Worm (Caenorhabditis elegans) whole organism, L1 larva: Measurements from ENCODE around the gene T04G9.4.

ENCODE experiments used
- C04F5.9 ChIP-seq: sonication (generic microtip); optimal IDR thresholded peaks from 2 replicates; lab custom pipeline; 2016; ENCODE audit warnings: missing genetic modification characterization, missing compliant biosample characterization
- C16A3.4 ChIP-seq: fragments of 150-350 bp; optimal IDR thresholded peaks from 2 replicates; lab custom pipeline; 2014; ENCODE audit warnings: missing biosample characterization, missing genetic modification characterization
- C34B4.2 ChIP-seq: sonication (generic microtip); optimal IDR thresholded peaks from 2 replicates; lab custom pipeline; 2017; ENCODE audit warnings: mild to moderate bottlenecking, missing genetic modification characterization, missing compliant biosample characterization
- aha-1 ChIP-seq: fragments of 150-350 bp; optimal IDR thresholded peaks from 2 replicates; lab custom pipeline; 2014; ENCODE audit warnings: missing biosample characterization, missing genetic modification characterization
- aly-2 ChIP-seq: fragments of 150-350 bp; optimal IDR thresholded peaks from 2 replicates; lab custom pipeline; 2014; ENCODE audit warnings: missing biosample characterization, missing genetic modification characterization
- ceh-63 ChIP-seq: fragments of 200-800 bp; sonication (Bioruptor generic); optimal IDR thresholded peaks from 2 replicates; lab custom pipeline; 2018; ENCODE audit warnings: mild to moderate bottlenecking, missing genetic modification characterization, missing compliant biosample characterization
- ceh-8 ChIP-seq: fragments of 200-800 bp; sonication (Bioruptor generic); optimal IDR thresholded peaks from 2 replicates; lab custom pipeline; 2018; ENCODE audit warnings: mild to moderate bottlenecking, missing genetic modification characterization, moderate library complexity, missing compliant biosample characterization
- ceh-82 ChIP-seq, 3 experiments: fragments of 150-350 bp in 1 of 3; sonication (generic microtip) in 2 of 3; optimal IDR thresholded peaks; 2 replicates each; lab custom pipeline; 2014 to 2017; ENCODE audit warnings: missing biosample characterization in 3 of 3, missing genetic modification characterization in 3 of 3
- ceh-88 ChIP-seq: fragments of 200-800 bp; sonication (Bioruptor generic); IDR thresholded peaks from 2 replicates; pipeline ENCODE4 v1.3.6; 2022; ENCODE audit warnings: missing genetic modification characterization, missing compliant biosample characterization
- ceh-90 ChIP-seq: sonication (generic microtip); optimal IDR thresholded peaks from 2 replicates; lab custom pipeline; 2016; ENCODE audit warnings: missing genetic modification characterization, missing compliant biosample characterization
- dsc-1 ChIP-seq: sonication (generic microtip); optimal IDR thresholded peaks from 2 replicates; lab custom pipeline; 2016; ENCODE audit warnings: mild to moderate bottlenecking, missing genetic modification characterization, missing compliant biosample characterization
- efl-1 ChIP-seq, 4 experiments: fragments of 150-350 bp; optimal IDR thresholded peaks in 3 of 4; peaks in 1 of 4; 1 replicate in 1 of 4; 2 replicates in 3 of 4; lab custom pipeline; 2014; ENCODE audit warnings: missing biosample characterization in 2 of 4, missing genetic modification characterization in 2 of 4, missing genetic modification reagents in 2 of 4
- efl-3 ChIP-seq: fragments of 200-800 bp; sonication (Bioruptor generic); optimal IDR thresholded peaks from 2 replicates; lab custom pipeline; 2018; ENCODE audit warnings: mild to moderate bottlenecking, missing genetic modification characterization, missing compliant biosample characterization
- egl-27 ChIP-seq, 2 experiments: fragments of 150-350 bp in 1 of 2; sonication (generic microtip); optimal IDR thresholded peaks; 3 replicates each; lab custom pipeline; 2017 to 2018; ENCODE audit warnings: missing biosample characterization in 2 of 2, missing genetic modification characterization in 2 of 2, missing genetic modification reagents in 2 of 2
- elt-3 ChIP-seq, 6 experiments: fragments of 150-350 bp in 1 of 6; sonication (generic microtip); optimal IDR thresholded peaks; 2 replicates each; lab custom pipeline; 2017 to 2018; ENCODE audit warnings: missing biosample characterization in 6 of 6, missing genetic modification characterization in 6 of 6, inconsistent platforms in 1 of 6
- ets-5 ChIP-seq: fragments of 200-800 bp; sonication (Bioruptor generic); IDR thresholded peaks from 2 replicates; pipeline ENCODE4 v1.3.6; 2022; ENCODE audit warnings: missing genetic modification characterization, missing compliant biosample characterization
- fkh-10 ChIP-seq: sonication (generic microtip); optimal IDR thresholded peaks from 2 replicates; lab custom pipeline; 2017; ENCODE audit warnings: missing biosample characterization, missing genetic modification reagents, missing genetic modification characterization
- fos-1 ChIP-seq: fragments of 150-350 bp; optimal IDR thresholded peaks from 2 replicates; lab custom pipeline; 2014; ENCODE audit warnings: missing biosample characterization, missing genetic modification characterization
- grh-1 ChIP-seq: fragments of 200-800 bp; sonication (Bioruptor generic); IDR thresholded peaks from 2 replicates; pipeline ENCODE4 v1.3.6; 2022; ENCODE audit warnings: missing genetic modification reagents, missing genetic modification characterization, missing compliant biosample characterization
- hlh-17 ChIP-seq: fragments of 200-800 bp; sonication (Bioruptor generic); optimal IDR thresholded peaks from 2 replicates; lab custom pipeline; 2018; ENCODE audit warnings: missing genetic modification characterization, mild to moderate bottlenecking, missing compliant biosample characterization, moderate library complexity, borderline replicate concordance
- hlh-4 ChIP-seq: sonication (generic microtip); optimal IDR thresholded peaks from 2 replicates; lab custom pipeline; 2016; ENCODE audit warnings: mild to moderate bottlenecking, missing genetic modification characterization, missing compliant biosample characterization
- irx-1 ChIP-seq: sonication (generic microtip); optimal IDR thresholded peaks from 2 replicates; lab custom pipeline; 2016; ENCODE audit warnings: missing genetic modification characterization, missing compliant biosample characterization
- isw-1 ChIP-seq: fragments of 200-800 bp; sonication (Bioruptor generic); IDR thresholded peaks from 2 replicates; pipeline ENCODE4 v1.3.6; 2022; ENCODE audit warnings: missing genetic modification characterization, missing compliant biosample characterization
- lin-13 ChIP-seq: fragments of 150-350 bp; optimal IDR thresholded peaks from 2 replicates; lab custom pipeline; 2014; ENCODE audit warnings: missing biosample characterization, missing genetic modification reagents, missing genetic modification characterization
- lin-35 ChIP-seq, 2 experiments: fragments of 150-350 bp; optimal IDR thresholded peaks; 2 replicates each; lab custom pipeline; 2014; ENCODE audit warnings: missing biosample characterization in 2 of 2, missing genetic modification characterization in 2 of 2, missing genetic modification reagents in 2 of 2
- lin-39 ChIP-seq: fragments of 150-350 bp; optimal IDR thresholded peaks from 2 replicates; lab custom pipeline; 2014; ENCODE audit warnings: missing biosample characterization, missing genetic modification reagents, missing genetic modification characterization
- lsy-2 ChIP-seq, 2 experiments: fragments of 150-350 bp; optimal IDR thresholded peaks; 2 replicates each; lab custom pipeline; 2014; ENCODE audit warnings: missing biosample characterization in 2 of 2, missing genetic modification characterization in 2 of 2
- mdl-1 ChIP-seq, 2 experiments: fragments of 150-350 bp; optimal IDR thresholded peaks; 2 replicates each; lab custom pipeline; 2014 to 2017; ENCODE audit warnings: missing biosample characterization in 2 of 2, missing genetic modification characterization in 2 of 2, inconsistent platforms in 1 of 2
- nhr-12 ChIP-seq: sonication (generic microtip); optimal IDR thresholded peaks from 2 replicates; lab custom pipeline; 2017; ENCODE audit warnings: missing biosample characterization, missing genetic modification characterization
- nhr-237 ChIP-seq: fragments of 150-350 bp; optimal IDR thresholded peaks from 2 replicates; lab custom pipeline; 2014; ENCODE audit warnings: missing biosample characterization, missing genetic modification characterization
- nhr-47 ChIP-seq: sonication (generic microtip); optimal IDR thresholded peaks from 2 replicates; lab custom pipeline; 2016; ENCODE audit warnings: mild to moderate bottlenecking, missing genetic modification characterization, moderate library complexity, missing compliant biosample characterization
- nhr-71 ChIP-seq: sonication (generic microtip); optimal IDR thresholded peaks from 2 replicates; lab custom pipeline; 2016; ENCODE audit warnings: mild to moderate bottlenecking, missing genetic modification characterization, moderate library complexity, missing compliant biosample characterization
- nhr-77 ChIP-seq: fragments of 150-350 bp; optimal IDR thresholded peaks from 2 replicates; lab custom pipeline; 2014; ENCODE audit warnings: missing biosample characterization, missing genetic modification characterization
- nhr-84 ChIP-seq: sonication (generic microtip); optimal IDR thresholded peaks from 2 replicates; lab custom pipeline; 2017; ENCODE audit warnings: missing biosample characterization, missing genetic modification characterization
- nhr-85 ChIP-seq: sonication (generic microtip); peaks from one replicate; lab custom pipeline; 2016; ENCODE audit warnings: missing genetic modification characterization, inconsistent platforms, missing compliant biosample characterization
- pax-3 ChIP-seq: fragments of 200-800 bp; sonication (Bioruptor generic); optimal IDR thresholded peaks from 2 replicates; lab custom pipeline; 2018; ENCODE audit warnings: mild to moderate bottlenecking, missing genetic modification characterization, moderate library complexity, missing compliant biosample characterization
- snpc-4 ChIP-seq: fragments of 150-350 bp; optimal IDR thresholded peaks from 2 replicates; lab custom pipeline; 2014; ENCODE audit warnings: missing biosample characterization, missing genetic modification characterization
- sup-37 ChIP-seq: fragments of 200-800 bp; sonication (Bioruptor generic); optimal IDR thresholded peaks from 2 replicates; lab custom pipeline; 2018; ENCODE audit warnings: mild to moderate bottlenecking, missing genetic modification characterization, missing compliant biosample characterization
- swsn-7 ChIP-seq: sonication (generic microtip); optimal IDR thresholded peaks from 2 replicates; lab custom pipeline; 2016; ENCODE audit warnings: missing genetic modification characterization, missing compliant biosample characterization
- tbx-2 ChIP-seq: sonication (generic microtip); optimal IDR thresholded peaks from 2 replicates; lab custom pipeline; 2016; ENCODE audit warnings: missing genetic modification characterization, missing compliant biosample characterization
- unc-30 ChIP-seq: sonication (generic microtip); optimal IDR thresholded peaks from 2 replicates; lab custom pipeline; 2017; ENCODE audit warnings: missing biosample characterization, missing genetic modification characterization
- unc-86 ChIP-seq: sonication (generic microtip); optimal IDR thresholded peaks from 2 replicates; lab custom pipeline; 2016; ENCODE audit warnings: missing genetic modification characterization, missing compliant biosample characterization
- xbp-1 ChIP-seq: sonication (generic microtip); optimal IDR thresholded peaks from 2 replicates; lab custom pipeline; 2016; ENCODE audit warnings: missing genetic modification characterization, missing compliant biosample characterization
- zip-4 ChIP-seq: fragments of 200-800 bp; sonication (Bioruptor generic); optimal IDR thresholded peaks from 2 replicates; lab custom pipeline; 2018; ENCODE audit warnings: mild to moderate bottlenecking, missing genetic modification characterization, moderate library complexity, missing compliant biosample characterization

Gene T04G9.4

DNA sequence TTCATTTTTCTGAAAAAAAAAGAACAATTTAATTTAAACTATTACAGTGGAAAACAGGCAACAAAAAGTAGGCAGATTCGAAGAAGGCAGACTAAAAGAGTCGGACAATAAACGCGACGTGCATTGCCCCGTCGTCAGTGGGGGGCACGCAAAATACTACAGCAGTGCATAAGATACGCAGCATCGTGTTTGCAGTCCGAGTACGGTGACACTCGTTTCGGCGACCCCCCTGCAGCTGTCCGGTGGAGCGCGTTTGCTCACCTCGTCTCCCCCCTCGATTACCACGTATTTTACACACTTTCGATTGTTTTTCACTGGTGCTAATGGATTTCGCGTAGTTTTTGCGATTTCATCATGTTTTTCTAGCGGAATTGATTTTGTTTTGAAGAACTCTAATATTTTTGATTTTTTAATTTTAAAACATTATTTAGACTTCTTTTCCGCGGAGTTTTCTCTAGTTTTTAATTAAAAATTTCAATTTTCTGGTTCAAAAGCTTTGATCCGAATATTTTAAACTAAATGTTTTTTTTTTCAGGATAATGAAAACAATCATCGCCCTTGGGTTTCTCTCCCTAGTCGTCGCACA is 4.1 kb upstream of the T04G9.4 start, which contains the start of the genes trap-2 and ile-2 (continued):
- peak; percentile 64 for TF ChIP-seq lin-39 (tag; lab: Kevin White, UChicago)
- peak; percentile 97 to 98 for TF ChIP-seq lsy-2 (tag; optimal IDR thresholded peaks at IDR 0.05; lab: Kevin White, UChicago)
- TF ChIP-seq nhr-71 (tag; lab: Kevin White, UChicago), result peak; percentile 95
- no peak for TF ChIP-seq aha-1 (tag; lab: Kevin White, UChicago)
- TF ChIP-seq nhr-47 (tag; lab: Kevin White, UChicago), result peak; percentile 93
- peak; percentile 85 for TF ChIP-seq lin-13 (GFP tag; lab: Kevin White, UChicago)
- peak; percentile 79 for TF ChIP-seq snpc-4
- no peak for TF ChIP-seq hlh-17 (GFP tag; lab: Kevin White, UChicago)
- TF ChIP-seq unc-86, result peak; percentile 83
- peak; percentile 70 for TF ChIP-seq nhr-237 (tag; lab: Kevin White, UChicago)
- peak; percentile 91 for TF ChIP-seq nhr-77 (tag; lab: Kevin White, UChicago)
- TF ChIP-seq swsn-7 (tag; lab: Kevin White, UChicago), result peak; percentile 91
- peak; percentile 55 for TF ChIP-seq dsc-1 (tag; lab: Kevin White, UChicago)
- no peak for TF ChIP-seq efl-3 (GFP tag; lab: Kevin White, UChicago)
- no peak for TF ChIP-seq ceh-90 (tag; lab: Kevin White, UChicago)
- peak in 1 of 2 experiments; percentile 93 for TF ChIP-seq mdl-1 (tag; optimal IDR thresholded peaks at IDR 0.05; lab: Kevin White, UChicago)
- no peak for TF ChIP-seq ets-5
- TF ChIP-seq aly-2 (tag; lab: Kevin White, UChicago), result no peak
- TF ChIP-seq fos-1, result peak; percentile 65
- TF ChIP-seq zip-4 (GFP tag; lab: Kevin White, UChicago), result peak; percentile 14
- peak; percentile 93 for TF ChIP-seq nhr-85
- TF ChIP-seq C04F5.9 (tag; lab: Kevin White, UChicago), result peak; percentile 7
- TF ChIP-seq unc-30 (tag; lab: Kevin White, UChicago), result no peak
- peak; percentile 75 for TF ChIP-seq isw-1
- TF ChIP-seq ceh-8 (GFP tag; lab: Kevin White, UChicago), result peak; percentile 34
- peak; percentile 51 for TF ChIP-seq sup-37
- peak; percentile 94 for TF ChIP-seq C16A3.4 (tag; lab: Kevin White, UChicago)
- peak; percentile 69 to 80 for TF ChIP-seq efl-1 (optimal IDR thresholded peaks at IDR 0.05; lab: Kevin White, UChicago)
- peak; percentile 55 to 96 for TF ChIP-seq efl-1 (GFP tag; optimal IDR thresholded peaks at IDR 0.05 in 1 of 2; lab: Kevin White, UChicago)
- peak; percentile 88 for TF ChIP-seq tbx-2 (tag; lab: Kevin White, UChicago)
- TF ChIP-seq irx-1 (tag; lab: Kevin White, UChicago), result peak; percentile 67
- TF ChIP-seq C34B4.2 (tag; lab: Kevin White, UChicago), result no peak
- peak in 3 of 6 experiments; percentile 79 to 85 (median 80) for TF ChIP-seq elt-3 (tag; optimal IDR thresholded peaks at IDR 0.05; lab: Kevin White, UChicago)
- no peak for TF ChIP-seq ceh-63 (GFP tag; lab: Kevin White, UChicago)
- peak; percentile 84 to 96 (median 84) for TF ChIP-seq ceh-82 (tag; optimal IDR thresholded peaks at IDR 0.05; lab: Kevin White, UChicago)
- no peak for TF ChIP-seq nhr-84 (tag; lab: Kevin White, UChicago)
- TF ChIP-seq lin-35 (GFP tag; optimal IDR thresholded peaks at IDR 0.05; lab: Kevin White, UChicago), result peak; percentile 85 to 88
- TF ChIP-seq ceh-88 (GFP tag; lab: Robert Waterston, UW), result peak; percentile 55; the same call in 1 of the 2 replicates
- peak; percentile 91 for TF ChIP-seq xbp-1
- peak in 1 of 2 experiments; percentile 29 for TF ChIP-seq egl-27 (tag; optimal IDR thresholded peaks at IDR 0.05; lab: Kevin White, UChicago)
- peak; percentile 18 for TF ChIP-seq pax-3
- TF ChIP-seq fkh-10 (GFP tag; lab: Kevin White, UChicago), result peak; percentile 69
- TF ChIP-seq hlh-4, result no peak
- no peak for TF ChIP-seq nhr-12
- peak; percentile 71 for TF ChIP-seq grh-1
